Fruit fly (Drosophila melanogaster) whole organism, wandering third instar larva: Measurements from ENCODE around the gene Sod1.

Source experiments
- Abd-B ChIP-seq: fragments of >200 bp; optimal IDR thresholded peaks from 2 replicates; lab custom pipeline; 2017; ENCODE audit warnings: missing biosample characterization, missing genetic modification characterization
- CG32264 ChIP-seq: fragments of 200-800 bp; sonication (Bioruptor generic); optimal IDR thresholded peaks from 2 replicates; lab custom pipeline; 2016; ENCODE audit warnings: missing biosample characterization, missing genetic modification characterization
- CG9705 ChIP-seq: fragments of 200-800 bp; sonication (Bioruptor generic); optimal IDR thresholded peaks from 2 replicates; lab custom pipeline; 2018; ENCODE audit warnings: missing biosample characterization, mild to moderate bottlenecking, missing genetic modification characterization
- CrebA ChIP-seq: fragments of 200-800 bp; sonication (Bioruptor generic); optimal IDR thresholded peaks from 2 replicates; lab custom pipeline; 2016; ENCODE audit warnings: missing biosample characterization, mild to moderate bottlenecking, missing genetic modification characterization, borderline replicate concordance
- Dfd ChIP-seq: fragments of >200 bp; optimal IDR thresholded peaks from 2 replicates; lab custom pipeline; 2017; ENCODE audit warnings: missing biosample characterization, missing genetic modification characterization
- Dif ChIP-seq: fragments of 200-275, 200-300 bp; sonication (Bioruptor generic); optimal IDR thresholded peaks from 2 replicates; lab custom pipeline; 2018; ENCODE audit warnings: missing biosample characterization, missing genetic modification characterization; ENCODE audit not compliant: partially characterized antibody
- GATAd ChIP-seq: sonication (Bioruptor generic); optimal IDR thresholded peaks from 2 replicates; lab custom pipeline; 2016; ENCODE audit warnings: missing biosample characterization, missing genetic modification characterization
- HLH106 ChIP-seq: fragments of 200-800 bp; optimal IDR thresholded peaks from 3 replicates; lab custom pipeline; 2019; ENCODE audit warnings: missing biosample characterization, mild to moderate bottlenecking, missing genetic modification characterization, moderate library complexity
- Hnf4 ChIP-seq: fragments of 200-800 bp; sonication (Bioruptor generic); optimal IDR thresholded peaks from 2 replicates; lab custom pipeline; 2016; ENCODE audit warnings: missing biosample characterization, mild to moderate bottlenecking, missing genetic modification characterization
- Hr78 ChIP-seq: fragments of >200 bp; optimal IDR thresholded peaks from 2 replicates; lab custom pipeline; 2017; ENCODE audit warnings: missing biosample characterization, missing genetic modification characterization
- Hr83 ChIP-seq: fragments of 200-300 bp; sonication (Bioruptor generic); optimal IDR thresholded peaks from 2 replicates; lab custom pipeline; 2016; ENCODE audit warnings: missing biosample characterization, mild to moderate bottlenecking, missing genetic modification characterization, moderate library complexity; ENCODE audit not compliant: poor library complexity, severe bottlenecking
- Jra ChIP-seq: sonication (Bioruptor generic); optimal IDR thresholded peaks from 2 replicates; lab custom pipeline; 2016; ENCODE audit warnings: missing biosample characterization, missing genetic modification characterization
- Mio ChIP-seq: sonication (Bioruptor generic); optimal IDR thresholded peaks from 2 replicates; lab custom pipeline; 2016; ENCODE audit warnings: missing biosample characterization, missing genetic modification characterization
- Myc ChIP-seq: fragments of >200 bp; optimal IDR thresholded peaks from 2 replicates; lab custom pipeline; 2017
- N ChIP-seq: fragments of >200 bp; optimal IDR thresholded peaks from 2 replicates; lab custom pipeline; 2018; ENCODE audit warnings: missing biosample characterization, missing external identifiers, missing genetic modification characterization
- OdsH ChIP-seq: fragments of 200-800 bp; sonication (Bioruptor generic); optimal IDR thresholded peaks from 2 replicates; lab custom pipeline; 2016; ENCODE audit warnings: missing biosample characterization, mild to moderate bottlenecking, missing genetic modification characterization
- Rel ChIP-seq, 2 experiments: fragments of 200-800 bp; sonication (Bioruptor generic) in 1 of 2; optimal IDR thresholded peaks; 2 replicates in 1 of 2; 3 replicates in 1 of 2; lab custom pipeline; 2016 to 2019; ENCODE audit warnings: mild to moderate bottlenecking in 2 of 2, missing biosample characterization in 2 of 2, missing genetic modification characterization in 2 of 2, moderate library complexity in 1 of 2
- Sp1 ChIP-seq: fragments of 200-800 bp; sonication (Bioruptor generic); optimal IDR thresholded peaks from 3 replicates; lab custom pipeline; 2019; ENCODE audit warnings: missing biosample characterization, mild to moderate bottlenecking, missing genetic modification characterization, moderate library complexity
- Vsx2 ChIP-seq: fragments of 200-300, 225-300 bp; sonication (Bioruptor generic); optimal IDR thresholded peaks from 2 replicates; lab custom pipeline; 2018; ENCODE audit warnings: missing biosample characterization, missing genetic modification characterization; ENCODE audit not compliant: partially characterized antibody
- br ChIP-seq: fragments of 200-800 bp; sonication (Bioruptor generic); optimal IDR thresholded peaks from 2 replicates; lab custom pipeline; 2016; ENCODE audit warnings: missing biosample characterization, missing genetic modification characterization
- brk ChIP-seq: fragments of 200-800 bp; sonication (Bioruptor generic); optimal IDR thresholded peaks from 2 replicates; lab custom pipeline; 2016; ENCODE audit warnings: missing biosample characterization, mild to moderate bottlenecking, missing genetic modification characterization
- dl ChIP-seq, 2 experiments: fragments of 175-275, 200-275 bp in 1 of 2; fragments of 200-275 bp in 1 of 2; sonication (Bioruptor generic); optimal IDR thresholded peaks; lab custom pipeline; 2018; ENCODE audit warnings: mild to moderate bottlenecking in 2 of 2, missing biosample characterization in 2 of 2, missing genetic modification characterization in 2 of 2, moderate library complexity in 2 of 2; ENCODE audit not compliant: partially characterized antibody in 2 of 2, insufficient read depth in 1 of 2
- dmrt93B ChIP-seq: fragments of 200-800 bp; sonication (Bioruptor generic); optimal IDR thresholded peaks from 2 replicates; lab custom pipeline; 2018; ENCODE audit warnings: missing biosample characterization, mild to moderate bottlenecking, missing genetic modification characterization
- dsf ChIP-seq: sonication (Bioruptor generic); optimal IDR thresholded peaks from 2 replicates; lab custom pipeline; 2016; ENCODE audit warnings: missing biosample characterization, missing genetic modification characterization, borderline replicate concordance
- ey ChIP-seq: fragments of 200-800 bp; sonication (Bioruptor generic); optimal IDR thresholded peaks from 2 replicates; lab custom pipeline; 2016; ENCODE audit warnings: missing biosample characterization, missing genetic modification characterization
- foxo ChIP-seq, 2 experiments: fragments of 200-800 bp; sonication (Bioruptor generic); optimal IDR thresholded peaks; 2 replicates in 1 of 2; 3 replicates in 1 of 2; lab custom pipeline; 2016 to 2017; ENCODE audit warnings: missing biosample characterization in 2 of 2, missing genetic modification characterization in 2 of 2
- fru ChIP-seq: fragments of 200-800 bp; sonication (Bioruptor generic); optimal IDR thresholded peaks from 3 replicates; lab custom pipeline; 2016; ENCODE audit warnings: missing biosample characterization, mild to moderate bottlenecking, missing genetic modification characterization
- h ChIP-seq: fragments of 200-800 bp; sonication (Bioruptor generic); optimal IDR thresholded peaks from 3 replicates; lab custom pipeline; 2016; ENCODE audit warnings: missing biosample characterization, mild to moderate bottlenecking, missing genetic modification characterization
- jim ChIP-seq: fragments of 175-275, 200-325 bp; sonication (Bioruptor generic); optimal IDR thresholded peaks from 2 replicates; lab custom pipeline; 2016; ENCODE audit warnings: missing biosample characterization, mild to moderate bottlenecking, missing genetic modification characterization
- lola ChIP-seq: fragments of >200 bp; optimal IDR thresholded peaks from 2 replicates; lab custom pipeline; 2017; ENCODE audit warnings: missing biosample characterization, missing genetic modification characterization
- pan ChIP-seq: fragments of >200 bp; optimal IDR thresholded peaks from 2 replicates; lab custom pipeline; 2017
- psq ChIP-seq: fragments of 200-800 bp; sonication (Bioruptor generic); optimal IDR thresholded peaks from 3 replicates; lab custom pipeline; 2017; ENCODE audit warnings: missing biosample characterization, mild to moderate bottlenecking, missing genetic modification characterization, moderate library complexity
- rgr ChIP-seq: fragments of 200-800 bp; sonication (Bioruptor generic); optimal IDR thresholded peaks from 3 replicates; lab custom pipeline; 2016; ENCODE audit warnings: missing biosample characterization, mild to moderate bottlenecking, missing genetic modification characterization
- sage ChIP-seq: fragments of 200-800 bp; sonication (Bioruptor generic); optimal IDR thresholded peaks from 2 replicates; lab custom pipeline; 2016; ENCODE audit warnings: missing biosample characterization, mild to moderate bottlenecking, missing genetic modification characterization
- sv ChIP-seq: fragments of 200-800 bp; sonication (Bioruptor generic); optimal IDR thresholded peaks from 3 replicates; lab custom pipeline; 2016; ENCODE audit warnings: missing biosample characterization, missing genetic modification characterization
- tai ChIP-seq: sonication (Bioruptor generic); optimal IDR thresholded peaks from 2 replicates; lab custom pipeline; 2016; ENCODE audit warnings: missing biosample characterization, missing genetic modification characterization
- usp ChIP-seq: fragments of >200 bp; optimal IDR thresholded peaks from 2 replicates; lab custom pipeline; 2017; ENCODE audit warnings: missing biosample characterization, missing genetic modification characterization
- woc ChIP-seq: sonication (Bioruptor generic); optimal IDR thresholded peaks from 2 replicates; lab custom pipeline; 2016; ENCODE audit warnings: missing biosample characterization, mild to moderate bottlenecking, missing genetic modification characterization

Gene Sod1

DNA sequence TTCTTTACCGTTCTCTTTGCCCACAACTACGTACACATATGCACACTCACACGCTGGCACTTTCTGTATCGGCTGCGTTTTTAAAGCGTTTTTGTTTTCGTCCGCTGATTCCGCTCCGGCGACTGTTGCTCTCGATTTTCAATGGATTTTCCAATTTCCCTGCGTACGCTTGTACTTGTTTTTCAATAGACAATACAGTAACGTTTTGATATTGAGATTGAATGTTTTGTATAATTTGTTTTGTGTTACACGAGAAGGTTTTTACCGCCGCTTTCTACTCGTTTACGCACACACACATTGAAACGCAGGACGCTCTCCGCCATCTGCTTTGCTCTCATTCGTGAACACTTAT is 21.0 kb downstream of the Sod1 start:
- TF ChIP-seq psq (GFP tag; lab: Kevin White, UChicago) (peak; percentile 94), N (GFP tag; lab: Kevin White, UChicago) (peak; percentile 5), ey (GFP tag; lab: Kevin White, UChicago) (no peak), rgr (GFP tag; lab: Kevin White, UChicago) (no peak)

dm6 chr3L:11091943-11092609 is 21.5 kb downstream of the Sod1 start:
- TF ChIP-seq Dif (peak; percentile 39), dsf (GFP tag; lab: Kevin White, UChicago) (no peak), usp (no peak), sv (GFP tag; lab: Kevin White, UChicago) (peak; percentile 14), psq (GFP tag; lab: Kevin White, UChicago) (peak; percentile 95), br (peak; percentile 78), lola (GFP tag; lab: Kevin White, UChicago) (no peak), h (GFP tag; lab: Kevin White, UChicago) (peak; percentile 89), CG9705 (GFP tag; lab: Kevin White, UChicago) (peak; percentile 31), woc (GFP tag; lab: Kevin White, UChicago) (peak; percentile 64), Hr83 (GFP tag; lab: Kevin White, UChicago) (peak; percentile 83), foxo (GFP tag; optimal IDR thresholded peaks at IDR 0.05; lab: Kevin White, UChicago) (peak in 1 of 2 experiments; percentile 88), sage (GFP tag; lab: Kevin White, UChicago) (no peak), dl (GFP tag; optimal IDR thresholded peaks at IDR 0.05; lab: Kevin White, UChicago; ENCODE audit: insufficient read depth in 1 of 2, partially characterized antibody in 2 of 2) (no peak), GATAd (GFP tag; lab: Kevin White, UChicago) (no peak), jim (GFP tag; lab: Kevin White, UChicago) (peak; percentile 66), tai (peak; percentile 85), pan (lab: Kevin White, UChicago) (no peak), Mio (GFP tag; lab: Kevin White, UChicago) (no peak), CG32264 (GFP tag; lab: Kevin White, UChicago) (peak; percentile 58), Vsx2 (no peak), dmrt93B (GFP tag; lab: Kevin White, UChicago) (peak; percentile 3), Hnf4 (GFP tag; lab: Kevin White, UChicago) (peak; percentile 86), Hr78 (GFP tag; lab: Kevin White, UChicago) (no peak), OdsH (GFP tag; lab: Kevin White, UChicago) (peak; percentile 74), Sp1 (GFP tag; lab: Kevin White, UChicago) (peak; percentile 43), fru (GFP tag; lab: Kevin White, UChicago) (peak; percentile 73), HLH106 (tag; lab: Kevin White, UChicago) (peak; percentile 44), N (GFP tag; lab: Kevin White, UChicago) (no peak), Myc (no peak), Rel (GFP tag; optimal IDR thresholded peaks at IDR 0.05; lab: Kevin White, UChicago) (no peak), Rel (tag; optimal IDR thresholded peaks at IDR 0.05; lab: Kevin White, UChicago) (peak; percentile 57), Dfd (GFP tag; lab: Kevin White, UChicago) (no peak), CrebA (GFP tag; lab: Kevin White, UChicago) (no peak), Jra (GFP tag; lab: Kevin White, UChicago) (peak; percentile 78), brk (GFP tag; lab: Kevin White, UChicago) (peak; percentile 68), Abd-B (no peak), ey (GFP tag; lab: Kevin White, UChicago) (peak; percentile 61), rgr (GFP tag; lab: Kevin White, UChicago) (peak; percentile 90)
- TF ChIP-seq, all 38 proteins: peak for 23
